Fruit fly (Drosophila melanogaster): ENCODE measurements around the gene Pde9.

Pde9 gene

DNA sequence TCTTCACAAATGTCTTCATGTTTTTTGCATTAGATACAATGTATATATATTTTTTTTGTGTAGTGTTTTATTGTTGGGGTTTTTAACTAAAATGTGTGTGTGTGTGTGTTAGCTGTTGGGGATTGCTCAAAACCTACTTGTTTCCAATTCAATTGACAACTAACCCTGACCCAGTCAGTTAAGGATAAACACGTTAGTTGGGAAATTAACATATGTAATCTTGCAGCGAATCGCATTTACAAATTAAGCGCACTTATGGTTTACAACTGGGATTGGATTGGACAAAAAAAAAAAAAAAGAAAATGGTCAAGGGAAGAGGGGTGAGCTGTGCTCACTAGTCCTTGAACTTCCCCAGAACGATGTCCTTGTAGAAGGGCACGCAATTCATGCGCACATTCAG lies 1.4 kb upstream of the Pde9 start, which contains the start of gene CG32650:
Gene CG32650, minus strand, starts transcription at position 101 of the 400 bp plus-strand sequence.
- TF ChIP-seq Hr96 (GFP tag; optimal IDR thresholded peaks at IDR 0.05) (no peak), CG33017 (tag; optimal IDR thresholded peaks at IDR 0.05) (no peak), cic (GFP tag; optimal IDR thresholded peaks at IDR 0.05) (no peak), Mnt (GFP tag; optimal IDR thresholded peaks at IDR 0.05) (no peak), CG1620 (GFP tag; optimal IDR thresholded peaks at IDR 0.05) (no peak)

- TF ChIP-seq cnc (optimal IDR thresholded peaks at IDR 0.05) (no peak), cic (GFP tag; optimal IDR thresholded peaks at IDR 0.05) (no peak)
Observed at dm6 chrX:12896393-12896792, 734 bp downstream of the Pde9 start.

DNA sequence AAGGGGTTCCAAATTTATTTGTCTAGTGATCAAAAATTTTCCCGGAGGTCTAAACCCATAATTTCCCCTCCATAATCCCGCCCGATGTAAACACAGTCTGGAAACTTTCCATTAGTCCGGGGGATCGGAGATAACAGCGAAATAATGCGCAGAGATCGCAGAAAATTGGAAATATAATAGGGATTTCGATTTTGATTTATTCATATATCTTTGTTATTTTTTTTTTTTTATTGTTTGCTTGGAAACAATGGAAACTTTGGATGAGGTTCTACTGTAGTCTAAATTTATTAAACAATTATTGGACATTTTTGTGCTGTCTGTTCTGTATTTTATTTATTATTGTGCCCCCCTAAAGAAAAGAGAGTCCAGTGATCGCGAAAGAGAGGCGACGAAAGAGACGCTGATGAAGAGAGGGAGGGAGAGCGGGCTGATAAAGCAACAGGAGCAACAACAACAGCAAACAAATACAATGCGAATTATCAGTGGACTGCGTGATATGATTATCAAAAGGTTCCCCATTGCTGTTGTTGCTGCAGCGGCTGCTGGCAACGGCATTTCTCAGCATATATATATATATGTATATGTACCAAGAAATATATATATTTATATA lies 1.9 kb downstream of the Pde9 start:
- TF ChIP-seq tj (GFP tag; optimal IDR thresholded peaks at IDR 0.05) = peak; percentile 12
- TF ChIP-seq kay (GFP tag; ENCODE audit: borderline replicate concordance) = no peak

dm6 chrX:12893969-12894368 lies 3.2 kb downstream of the Pde9 start:
- TF ChIP-seq cnc (optimal IDR thresholded peaks at IDR 0.05) (no peak), Clk (GFP tag; optimal IDR thresholded peaks at IDR 0.05) (no peak), tj (GFP tag; optimal IDR thresholded peaks at IDR 0.05) (no peak), CG7101 (tag; optimal IDR thresholded peaks at IDR 0.05) (no peak), Hr96 (GFP tag; optimal IDR thresholded peaks at IDR 0.05) (no peak), CG1620 (GFP tag; optimal IDR thresholded peaks at IDR 0.05) (no peak), CG7045 (GFP tag; optimal IDR thresholded peaks at IDR 0.05) (no peak), cic (GFP tag; optimal IDR thresholded peaks at IDR 0.05) (no peak), pad (GFP tag; optimal IDR thresholded peaks at IDR 0.05) (no peak), toe (GFP tag; optimal IDR thresholded peaks at IDR 0.05) (no peak), CG33017 (tag; optimal IDR thresholded peaks at IDR 0.05) (no peak), ovo (GFP tag; optimal IDR thresholded peaks at IDR 0.05) (no peak), CG5204 (GFP tag; optimal IDR thresholded peaks at IDR 0.05) (no peak)

dm6 chrX:12891322-12892159 lies 5.6 kb downstream of the Pde9 start:
- TF ChIP-seq tj (GFP tag; optimal IDR thresholded peaks at IDR 0.05) = no peak
- TF ChIP-seq CG7101 (tag; optimal IDR thresholded peaks at IDR 0.05) = no peak
- no peak for TF ChIP-seq ovo (GFP tag; optimal IDR thresholded peaks at IDR 0.05)
- no peak for TF ChIP-seq CG7045 (GFP tag; optimal IDR thresholded peaks at IDR 0.05)
- TF ChIP-seq toe (GFP tag; optimal IDR thresholded peaks at IDR 0.05) = no peak
- TF ChIP-seq CG11617 (GFP tag; optimal IDR thresholded peaks at IDR 0.05) = no peak
- TF ChIP-seq cnc (optimal IDR thresholded peaks at IDR 0.05) = no peak
- TF ChIP-seq CG14711 (tag; optimal IDR thresholded peaks at IDR 0.05) = no peak
- no peak for TF ChIP-seq Clk (GFP tag; optimal IDR thresholded peaks at IDR 0.05)
- no peak for TF ChIP-seq bab1 (GFP tag; optimal IDR thresholded peaks at IDR 0.05)
- TF ChIP-seq CG33017 (tag; optimal IDR thresholded peaks at IDR 0.05) = no peak
- TF ChIP-seq cic (GFP tag; optimal IDR thresholded peaks at IDR 0.05) = no peak
- TF ChIP-seq kay (GFP tag; ENCODE audit: borderline replicate concordance) = no peak
- TF ChIP-seq pad (GFP tag; optimal IDR thresholded peaks at IDR 0.05) = no peak

dm6 chrX:12890826-12891175 lies 6.3 kb downstream of the Pde9 start:
- TF ChIP-seq pad (GFP tag; optimal IDR thresholded peaks at IDR 0.05) = no peak
- no peak for TF ChIP-seq CG7045 (GFP tag; optimal IDR thresholded peaks at IDR 0.05)
- no peak for TF ChIP-seq CG5204 (GFP tag; optimal IDR thresholded peaks at IDR 0.05)
- no peak for TF ChIP-seq CG33017 (tag; optimal IDR thresholded peaks at IDR 0.05)
- no peak for TF ChIP-seq ovo (GFP tag; optimal IDR thresholded peaks at IDR 0.05)
- TF ChIP-seq cnc (optimal IDR thresholded peaks at IDR 0.05) = no peak
- TF ChIP-seq Clk (GFP tag; optimal IDR thresholded peaks at IDR 0.05) = no peak

dm6 chrX:12890166-12890825 lies 6.8 kb downstream of the Pde9 start:
- TF ChIP-seq kay (GFP tag; ENCODE audit: borderline replicate concordance) (peak; percentile 11), CG1620 (GFP tag; optimal IDR thresholded peaks at IDR 0.05) (no peak)

DNA sequence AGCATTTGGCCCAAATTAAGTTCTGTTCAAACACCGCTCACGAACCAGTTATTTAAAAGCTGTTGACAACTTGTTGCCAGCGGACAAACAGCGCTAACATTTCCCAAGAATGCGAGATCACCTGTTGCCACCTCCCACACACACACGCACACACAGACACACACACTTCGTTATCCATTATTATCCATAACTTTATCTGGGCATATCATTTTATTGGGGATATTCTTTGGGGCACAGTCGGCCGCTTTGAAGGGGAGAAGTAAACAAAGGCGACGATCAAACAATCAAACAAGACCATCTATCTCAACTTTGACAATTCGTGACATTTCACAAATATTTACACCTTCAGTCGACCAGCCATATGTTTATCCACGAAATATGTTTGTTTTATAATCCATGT lies 8.1 kb downstream of the Pde9 start:
- TF ChIP-seq Crg-1 (GFP tag; optimal IDR thresholded peaks at IDR 0.05) = no peak
- no peak for TF ChIP-seq CG7101 (tag; optimal IDR thresholded peaks at IDR 0.05)
- no peak for TF ChIP-seq CG33017 (tag; optimal IDR thresholded peaks at IDR 0.05)
- no peak for TF ChIP-seq CG11617 (GFP tag; optimal IDR thresholded peaks at IDR 0.05)
- TF ChIP-seq Mnt (GFP tag; optimal IDR thresholded peaks at IDR 0.05) = no peak
- no peak for TF ChIP-seq ovo (GFP tag; optimal IDR thresholded peaks at IDR 0.05)
- TF ChIP-seq bab1 (GFP tag; optimal IDR thresholded peaks at IDR 0.05) = no peak
- TF ChIP-seq CG5204 (GFP tag; optimal IDR thresholded peaks at IDR 0.05) = no peak
- TF ChIP-seq toe (GFP tag; optimal IDR thresholded peaks at IDR 0.05) = no peak
- TF ChIP-seq cic (GFP tag; optimal IDR thresholded peaks at IDR 0.05) = no peak
- TF ChIP-seq CG7045 (GFP tag; optimal IDR thresholded peaks at IDR 0.05) = no peak
- no peak for TF ChIP-seq tj (GFP tag; optimal IDR thresholded peaks at IDR 0.05)
- no peak for TF ChIP-seq Clk (GFP tag; optimal IDR thresholded peaks at IDR 0.05)
- no peak for TF ChIP-seq CG1620 (GFP tag; optimal IDR thresholded peaks at IDR 0.05)
- no peak for TF ChIP-seq kay (GFP tag; ENCODE audit: borderline replicate concordance)
- no peak for TF ChIP-seq cnc (optimal IDR thresholded peaks at IDR 0.05)
- TF ChIP-seq CG12768 (GFP tag; optimal IDR thresholded peaks at IDR 0.05) = no peak
- TF ChIP-seq CG14711 (tag; optimal IDR thresholded peaks at IDR 0.05) = no peak
- no peak for TF ChIP-seq Hr96 (GFP tag; optimal IDR thresholded peaks at IDR 0.05)
- no peak for TF ChIP-seq pad (GFP tag; optimal IDR thresholded peaks at IDR 0.05)

Data from whole organism, adult.